Worm (Caenorhabditis elegans) whole organism, midembryonic: ENCODE data around the gene fbxa-52.

ENCODE experiments used
- T22C8.4 ChIP-seq: fragments of 200-800 bp; sonication (Bioruptor generic); IDR thresholded peaks from 2 replicates; pipeline ENCODE4 v1.3.6; 2022; ENCODE audit warnings: missing genetic modification characterization, missing compliant biosample characterization
- flt-1 ChIP-seq: fragments of 200-800 bp; sonication (Bioruptor generic); IDR thresholded peaks from 2 replicates; pipeline ENCODE4 v1.3.6; 2022; ENCODE audit warnings: missing genetic modification characterization, missing compliant biosample characterization
- ref-1 ChIP-seq: fragments of 200-800 bp; sonication (Bioruptor generic); conservative IDR thresholded peaks from 2 replicates; pipeline ENCODE4 v1.3.6; 2022; ENCODE audit warnings: missing genetic modification reagents, missing genetic modification characterization, missing compliant biosample characterization
- tab-1 ChIP-seq: fragments of 200-800 bp; sonication (Bioruptor generic); IDR thresholded peaks from 2 replicates; pipeline ENCODE4 v1.3.6; 2022; ENCODE audit warnings: missing genetic modification characterization, missing compliant biosample characterization
- ztf-23 ChIP-seq: fragments of 200-800 bp; sonication (Bioruptor generic); IDR thresholded peaks from 2 replicates; pipeline ENCODE4 v1.3.6; 2022; ENCODE audit warnings: missing genetic modification reagents, missing genetic modification characterization, missing compliant biosample characterization
- ztf-29 ChIP-seq: fragments of 200-800 bp; sonication (Bioruptor generic); IDR thresholded peaks from 2 replicates; pipeline ENCODE4 v1.3.6; 2022; ENCODE audit warnings: missing genetic modification reagents, missing genetic modification characterization, missing compliant biosample characterization

- TF ChIP-seq ref-1 (no peak), tab-1 (no peak), ztf-23 (GFP tag; lab: Robert Waterston, UW) (no peak), flt-1 (GFP tag; lab: Robert Waterston, UW) (no peak), T22C8.4 (GFP tag; lab: Robert Waterston, UW) (no peak), ztf-29 (no peak)
Measured at ce11 chrX:1698476-1698875, 14.0 kb downstream of the fbxa-52 start.
